Worm (Caenorhabditis elegans): ENCODE results near the gene M02E1.4.

M02E1.4 gene

ce11 chrX:325597-326161 lies 12.6 kb downstream of the M02E1.4 start, which contains the start of gene M02E1.1 (continued):
- no peak for TF ChIP-seq vab-7 (GFP tag; IDR thresholded peaks at IDR 0.05)
- TF ChIP-seq php-3 (GFP tag; IDR thresholded peaks at IDR 0.05): no peak
- TF ChIP-seq skn-1 (tag; optimal IDR thresholded peaks at IDR 0.05): no peak
- TF ChIP-seq duxl-1 (tag; optimal IDR thresholded peaks at IDR 0.05; ENCODE audit: poor library complexity): no peak
- TF ChIP-seq lsy-2 (tag; optimal IDR thresholded peaks at IDR 0.05): peak in 1 of 2 experiments; percentile 47
- TF ChIP-seq nhr-11 (tag; optimal IDR thresholded peaks at IDR 0.05): no peak
- TF ChIP-seq dpl-1 (GFP tag; optimal IDR thresholded peaks at IDR 0.05): peak; percentile 7
- no peak for TF ChIP-seq unc-39 (tag; optimal IDR thresholded peaks at IDR 0.05)
- TF ChIP-seq lir-3 (tag; optimal IDR thresholded peaks at IDR 0.05): no peak
- TF ChIP-seq nhr-41 (GFP tag; IDR thresholded peaks at IDR 0.05): no peak
- TF ChIP-seq sdz-12 (GFP tag; optimal IDR thresholded peaks at IDR 0.05): no peak
- peak; percentile 19 for TF ChIP-seq nhr-28 (tag; optimal IDR thresholded peaks at IDR 0.05)
- no peak for TF ChIP-seq dmd-8 (GFP tag; IDR thresholded peaks at IDR 0.05)
- TF ChIP-seq nhr-77 (tag; optimal IDR thresholded peaks at IDR 0.05): no peak
- TF ChIP-seq madf-9 (GFP tag; conservative IDR thresholded peaks at IDR 0.05): no peak
- no peak for TF ChIP-seq snpc-4 (tag; optimal IDR thresholded peaks at IDR 0.05)
- no peak for TF ChIP-seq D1046.2 (GFP tag; IDR thresholded peaks at IDR 0.05)
- TF ChIP-seq lin-29 (GFP tag; IDR thresholded peaks at IDR 0.05): no peak
- peak; percentile 73 for TF ChIP-seq hlh-30 (tag; optimal IDR thresholded peaks at IDR 0.05; ENCODE audit: insufficient read depth)
- TF ChIP-seq aly-2 (tag; optimal IDR thresholded peaks at IDR 0.05): no peak
- TF ChIP-seq daf-19 (GFP tag; conservative IDR thresholded peaks at IDR 0.05): no peak
- no peak for TF ChIP-seq attf-4 (tag; optimal IDR thresholded peaks at IDR 0.05)
- no peak for TF ChIP-seq lin-15B (tag; optimal IDR thresholded peaks at IDR 0.05)
- TF ChIP-seq gei-8 (GFP tag; optimal IDR thresholded peaks at IDR 0.05): no peak
- no peak for TF ChIP-seq zip-2 (tag; optimal IDR thresholded peaks at IDR 0.05)
- no peak for TF ChIP-seq daf-12 (tag; optimal IDR thresholded peaks at IDR 0.05)

- TF ChIP-seq unc-62 (GFP tag; optimal IDR thresholded peaks at IDR 0.05 in 1 of 2) (peak in 1 of 2 experiments; percentile 90), unc-62 (tag; optimal IDR thresholded peaks at IDR 0.05) (no peak), zag-1 (tag; optimal IDR thresholded peaks at IDR 0.05) (no peak)
Measured at ce11 chrX:328736-329135, 15.7 kb downstream of the M02E1.4 start.

- TF ChIP-seq arid-1 (GFP tag; conservative IDR thresholded peaks at IDR 0.05): 0 out of 2 replicates have a peak, but pooled peaks have one; percentile 29
Measured at ce11 chrX:330861-331260, 17.8 kb downstream of the M02E1.4 start.

ce11 chrX:332643-333042 lies 19.6 kb downstream of the M02E1.4 start:
- TF ChIP-seq unc-62 (GFP tag; optimal IDR thresholded peaks at IDR 0.05 in 1 of 2) (peak in 1 of 2 experiments; percentile 91), unc-62 (tag; optimal IDR thresholded peaks at IDR 0.05) (no peak), lin-29 (GFP tag; IDR thresholded peaks at IDR 0.05) (no peak)

ce11 chrX:334452-334851 lies 21.4 kb downstream of the M02E1.4 start:
- TF ChIP-seq daf-16 (GFP tag; optimal IDR thresholded peaks at IDR 0.05) (no peak), daf-16 (tag; optimal IDR thresholded peaks at IDR 0.05) (no peak), daf-8 (GFP tag; IDR thresholded peaks at IDR 0.05) (no peak), unc-62 (GFP tag; optimal IDR thresholded peaks at IDR 0.05 in 1 of 2) (peak in 1 of 2 experiments; percentile 52), unc-62 (tag; optimal IDR thresholded peaks at IDR 0.05) (no peak), aha-1 (tag) (peak; percentile 52), ctbp-1 (GFP tag; IDR thresholded peaks at IDR 0.05) (no peak)

Measured in whole organism, L4 larva.